Worm (Caenorhabditis elegans): ENCODE results near the gene C08G5.7.

The C08G5.7 gene

DNA sequence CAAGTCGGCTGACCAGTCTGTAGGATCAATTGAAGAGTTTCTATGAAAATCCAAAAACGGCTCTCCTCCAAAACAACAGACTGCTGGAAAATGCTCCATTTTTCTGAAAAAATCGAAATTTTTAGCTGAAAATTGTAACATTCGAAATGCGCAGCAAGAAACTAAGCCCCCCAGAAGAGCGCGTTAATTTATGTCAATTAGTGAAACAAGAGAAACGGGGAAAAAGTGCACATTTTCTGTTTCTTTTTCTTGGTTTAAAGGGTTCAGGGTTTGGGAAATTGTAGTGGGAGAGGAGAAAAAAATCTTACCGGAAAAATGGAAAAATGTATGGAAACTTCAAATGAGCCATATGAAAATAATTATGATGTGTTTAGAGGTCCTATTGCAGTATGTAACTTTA lies at the start of gene C08G5.7:
Gene C08G5.7 (minus strand): TSS at position 101 of the 400 bp plus-strand sequence.
- no peak for TF ChIP-seq elt-1 (tag; optimal IDR thresholded peaks at IDR 0.05; ENCODE audit: borderline replicate concordance, insufficient read depth)
- no peak for TF ChIP-seq unc-62 (GFP tag; optimal IDR thresholded peaks at IDR 0.05)
- peak; percentile 20 for TF ChIP-seq ces-1 (GFP tag; optimal IDR thresholded peaks at IDR 0.05)
- TF ChIP-seq M03D4.4 (tag; optimal IDR thresholded peaks at IDR 0.05): no peak

DNA sequence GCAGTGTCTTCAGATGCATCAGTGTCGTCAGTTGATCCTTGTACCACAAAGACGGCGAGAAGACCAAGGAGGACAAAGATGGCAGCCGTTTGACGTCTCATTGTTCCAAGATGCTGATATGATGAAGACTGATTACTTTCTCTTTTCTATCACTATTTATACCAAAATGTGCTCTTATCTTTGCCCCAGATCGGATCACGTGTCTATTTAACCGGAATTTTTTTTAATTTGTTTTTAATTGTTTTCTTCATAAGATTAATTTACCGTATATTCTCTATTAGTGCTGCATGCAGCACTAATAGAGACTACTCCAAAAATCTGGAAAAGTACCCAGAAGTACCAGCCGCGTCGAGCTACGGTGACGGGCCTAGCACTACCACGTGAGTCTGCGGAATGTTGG lies 49.6 kb upstream of the C08G5.7 start, which contains the start of gene msrp-3:
Gene msrp-3 (minus strand): TSS at position 101 of the 400 bp plus-strand sequence.
- TF ChIP-seq ztf-11 (tag; optimal IDR thresholded peaks at IDR 0.05) (no peak), nhr-237 (tag; optimal IDR thresholded peaks at IDR 0.05) (no peak), unc-120 (tag; optimal IDR thresholded peaks at IDR 0.05; ENCODE audit: poor library complexity, severe bottlenecking) (no peak), nhr-76 (tag; optimal IDR thresholded peaks at IDR 0.05) (no peak), lin-32 (GFP tag; optimal IDR thresholded peaks at IDR 0.05) (no peak), tbx-8 (GFP tag; optimal IDR thresholded peaks at IDR 0.05) (no peak), ham-2 (GFP tag; optimal IDR thresholded peaks at IDR 0.05) (no peak), sem-2 (GFP tag; optimal IDR thresholded peaks at IDR 0.05) (no peak)

DNA sequence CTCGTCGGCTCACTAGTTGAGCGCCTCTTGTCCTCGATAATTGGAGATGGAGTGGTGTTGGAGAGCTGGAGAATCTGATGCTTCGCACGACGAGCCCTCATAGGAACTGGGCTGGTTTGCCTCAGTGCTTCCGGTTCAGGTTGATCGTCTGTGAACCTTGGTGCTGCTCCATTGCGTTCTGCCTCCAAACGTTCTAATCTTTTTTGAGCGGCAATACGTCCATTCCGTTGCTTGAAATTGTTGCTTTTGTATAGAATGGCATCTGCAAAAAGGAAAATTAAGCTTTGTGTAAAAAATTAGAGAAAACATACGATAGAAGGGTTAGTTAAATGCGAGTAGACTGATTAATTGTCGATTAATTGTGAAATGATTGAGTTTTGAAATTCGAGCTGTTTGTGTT lies 47.8 kb upstream of the C08G5.7 start, which contains the start of gene F46F5.5:
Gene F46F5.5 (minus strand): TSS at position 101 of the 400 bp plus-strand sequence.
- TF ChIP-seq cnd-1 (tag; optimal IDR thresholded peaks at IDR 0.05) (no peak), snpc-4 (tag; optimal IDR thresholded peaks at IDR 0.05) (no peak), lsy-2 (tag; optimal IDR thresholded peaks at IDR 0.05) (no peak), ztf-11 (tag; optimal IDR thresholded peaks at IDR 0.05) (no peak), unc-39 (tag; optimal IDR thresholded peaks at IDR 0.05) (no peak), nhr-76 (tag; optimal IDR thresholded peaks at IDR 0.05) (no peak), sem-2 (GFP tag; optimal IDR thresholded peaks at IDR 0.05) (no peak), hlh-1 (tag; optimal IDR thresholded peaks at IDR 0.05) (no peak), pha-4 (tag; optimal IDR thresholded peaks at IDR 0.05) (no peak), nhr-2 (tag; optimal IDR thresholded peaks at IDR 0.05) (no peak), ham-2 (GFP tag; optimal IDR thresholded peaks at IDR 0.05) (no peak), lin-13 (tag; optimal IDR thresholded peaks at IDR 0.05) (no peak), unc-62 (GFP tag; optimal IDR thresholded peaks at IDR 0.05) (no peak), lin-32 (GFP tag; optimal IDR thresholded peaks at IDR 0.05) (no peak), zip-8 (tag; optimal IDR thresholded peaks at IDR 0.05) (no peak), flh-1 (GFP tag; optimal IDR thresholded peaks at IDR 0.05) (no peak), ceh-43 (GFP tag; optimal IDR thresholded peaks at IDR 0.05) (no peak)

DNA sequence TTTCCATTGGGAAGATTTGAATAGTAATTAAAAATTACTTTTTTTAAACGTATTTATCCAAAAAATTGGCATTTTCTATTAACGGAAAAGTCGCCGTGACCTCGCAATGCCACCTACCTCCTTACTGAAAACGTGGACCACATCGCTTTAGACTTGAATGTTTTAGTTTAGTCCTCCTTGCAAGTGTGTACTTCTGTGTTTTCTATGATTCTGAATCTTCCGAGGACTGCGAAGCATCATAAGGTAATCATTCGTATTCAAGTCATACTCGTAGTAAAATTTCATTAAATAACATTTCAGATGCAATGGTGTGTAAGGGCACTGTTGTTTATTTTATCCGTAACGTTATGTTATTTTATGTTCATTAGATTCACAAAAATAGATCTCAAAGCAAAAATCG lies 43.3 kb upstream of the C08G5.7 start, which contains the start of gene F46F5.11:
Gene F46F5.11 (plus strand): TSS at position 301 of the 400 bp plus-strand sequence.
- TF ChIP-seq nhr-76 (tag; optimal IDR thresholded peaks at IDR 0.05) (no peak), lin-32 (GFP tag; optimal IDR thresholded peaks at IDR 0.05) (no peak), ceh-83 (GFP tag; optimal IDR thresholded peaks at IDR 0.05) (no peak), drap-1 (GFP tag; optimal IDR thresholded peaks at IDR 0.05) (no peak), unc-39 (tag; optimal IDR thresholded peaks at IDR 0.05) (no peak), ceh-43 (GFP tag; optimal IDR thresholded peaks at IDR 0.05) (no peak), unc-62 (GFP tag; optimal IDR thresholded peaks at IDR 0.05) (no peak), cnd-1 (tag; optimal IDR thresholded peaks at IDR 0.05) (no peak), lin-13 (tag; optimal IDR thresholded peaks at IDR 0.05) (no peak), elt-1 (tag; optimal IDR thresholded peaks at IDR 0.05; ENCODE audit: borderline replicate concordance, insufficient read depth) (no peak), ceh-39 (tag; optimal IDR thresholded peaks at IDR 0.05) (no peak), zip-8 (tag; optimal IDR thresholded peaks at IDR 0.05) (no peak), ces-1 (GFP tag; optimal IDR thresholded peaks at IDR 0.05) (no peak), nhr-237 (tag; optimal IDR thresholded peaks at IDR 0.05) (no peak), tbx-8 (GFP tag; optimal IDR thresholded peaks at IDR 0.05) (no peak), pha-4 (tag; optimal IDR thresholded peaks at IDR 0.05) (no peak), nhr-28 (tag; optimal IDR thresholded peaks at IDR 0.05) (no peak), sptf-1 (tag; optimal IDR thresholded peaks at IDR 0.05) (no peak)

DNA sequence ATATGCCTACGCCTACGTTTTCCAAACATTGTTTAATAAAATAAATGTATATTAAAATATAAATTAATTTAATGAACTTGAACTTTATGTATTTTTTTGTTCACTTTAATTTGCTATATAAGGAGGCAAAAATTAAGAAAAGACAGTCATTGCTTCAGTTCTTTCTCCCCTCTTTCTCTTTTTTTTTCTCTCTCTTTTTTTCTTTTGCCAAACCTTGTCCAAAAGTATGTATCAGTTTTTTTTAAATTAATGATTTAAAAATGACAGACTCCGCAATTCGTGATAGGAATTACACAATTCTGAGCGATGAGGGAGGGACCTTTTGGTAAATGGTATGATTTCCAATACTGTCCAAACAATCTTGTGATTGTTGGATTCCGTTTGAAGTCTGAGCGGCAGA lies 37.9 kb upstream of the C08G5.7 start, which contains the start of gene F46F5.13:
Gene F46F5.13 (plus strand): TSS at position 301 of the 400 bp plus-strand sequence.
- TF ChIP-seq unc-62 (GFP tag; optimal IDR thresholded peaks at IDR 0.05) (no peak), drap-1 (GFP tag; optimal IDR thresholded peaks at IDR 0.05) (no peak), blmp-1 (tag; optimal IDR thresholded peaks at IDR 0.05) (no peak), ham-2 (GFP tag; optimal IDR thresholded peaks at IDR 0.05) (no peak), nhr-2 (tag; optimal IDR thresholded peaks at IDR 0.05) (no peak), nhr-76 (tag; optimal IDR thresholded peaks at IDR 0.05) (no peak), M03D4.4 (tag; optimal IDR thresholded peaks at IDR 0.05) (no peak), lin-13 (tag; optimal IDR thresholded peaks at IDR 0.05) (no peak), tbx-8 (GFP tag; optimal IDR thresholded peaks at IDR 0.05) (no peak), nhr-12 (tag; optimal IDR thresholded peaks at IDR 0.05) (no peak), nhr-28 (tag; optimal IDR thresholded peaks at IDR 0.05) (no peak), ztf-11 (tag; optimal IDR thresholded peaks at IDR 0.05) (no peak), hlh-1 (tag; optimal IDR thresholded peaks at IDR 0.05) (no peak), unc-120 (tag; optimal IDR thresholded peaks at IDR 0.05; ENCODE audit: poor library complexity, severe bottlenecking) (no peak), bed-3 (GFP tag; optimal IDR thresholded peaks at IDR 0.05) (no peak), elt-1 (tag; optimal IDR thresholded peaks at IDR 0.05; ENCODE audit: borderline replicate concordance, insufficient read depth) (no peak), sem-2 (GFP tag; optimal IDR thresholded peaks at IDR 0.05) (no peak), mab-5 (tag; optimal IDR thresholded peaks at IDR 0.05) (no peak)
